Worm (Caenorhabditis elegans) whole organism, early embryonic: ENCODE results near the gene hnd-1.
A peak's percentile ranks its signal among the peaks of the same experiment; 100 is the strongest.

Source experiments
- B0310.2 ChIP-seq: sonication (generic microtip); optimal IDR thresholded peaks from 2 replicates; lab custom pipeline; 2016; ENCODE audit warnings: mild to moderate bottlenecking, missing genetic modification characterization, missing compliant biosample characterization
- F13C5.2 ChIP-seq: sonication (generic microtip); optimal IDR thresholded peaks from 2 replicates; lab custom pipeline; 2017; ENCODE audit warnings: mild to moderate bottlenecking, missing genetic modification characterization, inconsistent platforms, missing compliant biosample characterization
- aly-1 ChIP-seq: sonication (generic microtip); optimal IDR thresholded peaks from 2 replicates; lab custom pipeline; 2016; ENCODE audit warnings: missing genetic modification characterization, missing compliant biosample characterization
- ama-1 ChIP-seq: fragments of 150-350 bp; optimal IDR thresholded peaks from 2 replicates; lab custom pipeline; 2014
- ceh-13 ChIP-seq: fragments of 200-800 bp; sonication (Bioruptor generic); optimal IDR thresholded peaks from 2 replicates; lab custom pipeline; 2018; ENCODE audit warnings: mild to moderate bottlenecking, missing genetic modification characterization, missing compliant biosample characterization
- ceh-36 ChIP-seq: sonication (generic microtip); optimal IDR thresholded peaks from 2 replicates; lab custom pipeline; 2016; ENCODE audit warnings: missing genetic modification characterization, inconsistent platforms, missing compliant biosample characterization
- ets-7 ChIP-seq: sonication (generic microtip); optimal IDR thresholded peaks from 2 replicates; lab custom pipeline; 2016; ENCODE audit warnings: missing genotype, missing genetic modification characterization, missing compliant biosample characterization
- flt-1 ChIP-seq: fragments of 200-800 bp; sonication (Bioruptor generic); IDR thresholded peaks from 2 replicates; pipeline ENCODE4 v1.3.6; 2022; ENCODE audit warnings: missing genetic modification characterization, missing compliant biosample characterization
- hmbx-1 ChIP-seq: sonication (generic microtip); optimal IDR thresholded peaks from 2 replicates; lab custom pipeline; 2016; ENCODE audit warnings: mild to moderate bottlenecking, missing genetic modification characterization, missing compliant biosample characterization
- hmg-4 ChIP-seq: fragments of 200-800 bp; sonication (Bioruptor generic); optimal IDR thresholded peaks from 2 replicates; lab custom pipeline; 2018; ENCODE audit warnings: mild to moderate bottlenecking, missing genetic modification characterization, missing compliant biosample characterization
- hnd-1 ChIP-seq: sonication (generic microtip); optimal IDR thresholded peaks from 2 replicates; lab custom pipeline; 2016; ENCODE audit warnings: missing genetic modification characterization, missing compliant biosample characterization
- pes-1 ChIP-seq: fragments of 200-800 bp; sonication (Bioruptor generic); IDR thresholded peaks from 2 replicates; pipeline ENCODE4 v1.3.6; 2022; ENCODE audit warnings: missing genetic modification reagents, missing genetic modification characterization, missing compliant biosample characterization
- scrt-1 ChIP-seq: fragments of 200-800 bp; sonication (Bioruptor generic); IDR thresholded peaks from 2 replicates; pipeline ENCODE4 v1.3.6; 2022; ENCODE audit warnings: missing genetic modification characterization, missing compliant biosample characterization
- sea-1 ChIP-seq: fragments of 200-800 bp; sonication (Bioruptor generic); conservative IDR thresholded peaks from 2 replicates; pipeline ENCODE4 v1.3.6; 2022; ENCODE audit warnings: missing genetic modification characterization, missing compliant biosample characterization
- tbx-11 ChIP-seq: fragments of 200-800 bp; sonication (Bioruptor generic); IDR thresholded peaks from 2 replicates; pipeline ENCODE4 v1.3.6; 2022; ENCODE audit warnings: missing genetic modification characterization, missing compliant biosample characterization
- tbx-37 ChIP-seq: fragments of 200-800 bp; sonication (Bioruptor generic); conservative IDR thresholded peaks from 2 replicates; pipeline ENCODE4 v1.3.6; 2022; ENCODE audit warnings: missing genetic modification reagents, missing genetic modification characterization, missing compliant biosample characterization
- tra-4 ChIP-seq: sonication (generic microtip); optimal IDR thresholded peaks from 2 replicates; lab custom pipeline; 2017; ENCODE audit warnings: missing genetic modification characterization, missing compliant biosample characterization

hnd-1 gene

DNA sequence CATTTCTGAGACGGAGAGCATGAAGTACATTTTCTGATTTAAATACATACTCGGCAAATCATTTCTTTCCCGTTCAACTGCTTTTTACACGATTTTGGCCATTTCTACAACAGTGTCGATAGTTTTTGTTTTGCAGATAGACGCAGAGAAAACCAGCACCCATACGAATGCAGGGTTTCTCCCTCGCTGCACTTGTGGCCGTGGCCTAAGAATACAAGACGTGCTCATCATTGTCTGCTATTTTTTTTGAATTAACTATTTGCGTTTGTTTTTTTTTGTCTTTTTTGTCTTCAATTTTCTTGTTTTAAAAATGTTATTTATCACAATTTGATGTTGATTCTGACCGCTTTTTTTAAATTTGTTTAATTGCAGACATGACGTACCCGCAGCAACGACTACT, 8.7 kb downstream of the hnd-1 start, which contains the start of gene smcl-1:
Gene smcl-1, plus strand, starts transcription at position 373 of the 400 bp plus-strand sequence.
- TF ChIP-seq ama-1 (lab: Kevin White, UChicago) (no peak), tbx-37 (GFP tag; lab: Robert Waterston, UW) (0 out of 2 replicates have a peak, but pooled peaks have one; percentile 41)

DNA sequence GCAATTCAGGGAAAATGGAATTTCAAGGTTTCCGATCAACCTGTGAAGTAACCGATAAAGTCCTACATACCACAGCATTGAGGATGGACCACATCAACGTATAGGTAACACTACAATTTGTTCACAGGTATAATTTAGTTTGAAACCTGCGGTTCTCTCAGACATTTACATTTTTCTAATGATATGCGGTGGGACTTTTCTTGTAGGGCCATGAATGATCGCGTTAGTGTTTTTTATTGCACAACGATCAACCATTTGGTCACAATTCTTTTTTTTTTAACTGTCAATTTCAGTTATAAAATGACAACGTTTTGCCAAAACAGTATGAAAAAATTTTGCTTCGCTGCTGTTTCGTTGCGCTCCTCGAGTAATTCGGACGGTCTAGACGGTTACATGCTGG, 12.3 kb downstream of the hnd-1 start, which contains the start of gene C44C10.12:
Gene C44C10.12, plus strand, starts transcription at position 301 of the 400 bp plus-strand sequence.
- TF ChIP-seq pes-1 (no peak), B0310.2 (tag; lab: Kevin White, UChicago) (no peak), hnd-1 (tag; lab: Kevin White, UChicago) (no peak), ceh-36 (no peak), flt-1 (GFP tag; lab: Robert Waterston, UW) (no peak), hmg-4 (GFP tag; lab: Kevin White, UChicago) (no peak), tra-4 (tag; lab: Kevin White, UChicago) (no peak), tbx-37 (GFP tag; lab: Robert Waterston, UW) (no peak), hmbx-1 (tag; lab: Kevin White, UChicago) (no peak), aly-1 (tag; lab: Kevin White, UChicago) (no peak), ama-1 (lab: Kevin White, UChicago) (no peak), ets-7 (tag; lab: Kevin White, UChicago) (no peak), ceh-13 (GFP tag; lab: Kevin White, UChicago) (no peak), F13C5.2 (tag; lab: Kevin White, UChicago) (no peak), scrt-1 (GFP tag; lab: Robert Waterston, UW) (no peak), tbx-11 (GFP tag; lab: Robert Waterston, UW) (no peak), sea-1 (no peak)

DNA sequence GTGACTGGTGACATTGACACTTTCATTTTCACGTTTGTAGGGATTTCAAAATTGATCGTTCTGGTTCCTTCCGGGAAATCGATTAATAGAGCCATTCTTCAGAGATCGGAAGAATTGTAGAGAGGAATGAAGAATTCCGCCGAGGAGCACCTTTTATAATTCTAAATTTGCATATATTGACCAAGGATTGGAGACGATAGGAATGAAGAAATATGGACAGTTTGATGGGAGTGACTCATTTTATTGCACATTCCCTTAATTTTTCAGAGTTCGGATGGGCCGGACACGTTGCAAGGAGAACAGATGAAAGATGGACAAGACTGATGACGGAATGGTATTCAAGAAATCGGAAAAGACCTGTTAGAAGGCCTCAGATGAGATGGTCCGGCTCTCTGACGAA, 15.9 kb downstream of the hnd-1 start, which contains the start of gene C44C10.15:
Gene C44C10.15, minus strand, starts transcription at position 101 of the 400 bp plus-strand sequence.
- no peak for TF ChIP-seq ama-1 (lab: Kevin White, UChicago)
- no peak for TF ChIP-seq ceh-36
- TF ChIP-seq hnd-1 (tag; lab: Kevin White, UChicago), result no peak
- no peak for TF ChIP-seq tbx-37 (GFP tag; lab: Robert Waterston, UW)
- TF ChIP-seq hmg-4 (GFP tag; lab: Kevin White, UChicago), result no peak
- no peak for TF ChIP-seq scrt-1 (GFP tag; lab: Robert Waterston, UW)
- no peak for TF ChIP-seq ets-7 (tag; lab: Kevin White, UChicago)
- TF ChIP-seq flt-1 (GFP tag; lab: Robert Waterston, UW), result no peak
- no peak for TF ChIP-seq sea-1
- no peak for TF ChIP-seq tbx-11 (GFP tag; lab: Robert Waterston, UW)
- TF ChIP-seq tra-4 (tag; lab: Kevin White, UChicago), result no peak
- TF ChIP-seq F13C5.2 (tag; lab: Kevin White, UChicago), result no peak
- TF ChIP-seq aly-1 (tag; lab: Kevin White, UChicago), result no peak
- no peak for TF ChIP-seq B0310.2 (tag; lab: Kevin White, UChicago)
- no peak for TF ChIP-seq pes-1
- no peak for TF ChIP-seq hmbx-1 (tag; lab: Kevin White, UChicago)
- TF ChIP-seq ceh-13 (GFP tag; lab: Kevin White, UChicago), result no peak

DNA sequence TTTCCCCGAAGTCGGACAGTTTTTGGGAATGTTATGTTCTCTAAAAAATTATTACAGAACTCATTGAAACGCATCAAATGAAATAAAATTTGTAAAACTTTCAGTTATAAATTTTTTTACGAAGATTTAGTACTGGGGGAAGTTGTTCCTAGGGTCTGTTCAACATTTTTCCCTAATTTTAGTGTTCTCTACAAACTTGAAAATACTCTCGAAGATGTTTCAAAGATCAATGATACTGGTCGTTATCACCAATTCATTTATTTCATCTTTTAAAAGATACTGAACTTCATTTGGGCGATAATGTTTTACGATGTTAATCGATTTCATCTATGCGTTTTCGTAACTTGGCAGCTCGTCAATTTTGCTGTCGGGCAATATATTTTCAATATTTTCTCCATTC, 17.9 kb downstream of the hnd-1 start, which contains the start of gene C44C10.3:
Gene C44C10.3, plus strand, starts transcription at position 301 of the 400 bp plus-strand sequence.
- TF ChIP-seq B0310.2 (tag; lab: Kevin White, UChicago) (no peak), tbx-11 (GFP tag; lab: Robert Waterston, UW) (no peak), F13C5.2 (tag; lab: Kevin White, UChicago) (no peak), tbx-37 (GFP tag; lab: Robert Waterston, UW) (no peak), hnd-1 (tag; lab: Kevin White, UChicago) (no peak), tra-4 (tag; lab: Kevin White, UChicago) (no peak), hmbx-1 (tag; lab: Kevin White, UChicago) (no peak), ceh-36 (no peak), ets-7 (tag; lab: Kevin White, UChicago) (no peak), scrt-1 (GFP tag; lab: Robert Waterston, UW) (no peak)

DNA sequence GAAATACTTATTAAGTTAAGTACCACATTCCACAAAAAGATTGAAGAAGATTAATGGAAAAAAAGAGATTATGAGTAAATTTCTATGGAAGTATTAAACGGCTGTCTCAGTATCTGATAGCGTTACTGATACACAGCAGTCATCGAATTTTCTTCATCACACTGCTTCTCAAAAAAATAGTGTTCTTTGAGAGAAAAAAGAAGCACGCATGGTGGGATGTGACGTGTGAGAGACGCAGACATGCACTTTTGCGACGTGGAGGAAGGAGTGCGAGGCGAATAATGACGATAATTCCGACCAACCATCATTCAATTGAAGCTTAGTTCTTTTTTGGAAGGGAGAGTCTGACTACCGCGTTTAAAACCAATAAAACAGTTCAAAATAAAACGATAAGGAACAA, 25.9 kb downstream of the hnd-1 start, which contains the start of gene C44C10.11:
Gene C44C10.11, minus strand, starts transcription at position 115 of the 400 bp plus-strand sequence.
- TF ChIP-seq hmbx-1 (tag; lab: Kevin White, UChicago), result no peak
- TF ChIP-seq ceh-36, result no peak
- no peak for TF ChIP-seq hnd-1 (tag; lab: Kevin White, UChicago)

DNA sequence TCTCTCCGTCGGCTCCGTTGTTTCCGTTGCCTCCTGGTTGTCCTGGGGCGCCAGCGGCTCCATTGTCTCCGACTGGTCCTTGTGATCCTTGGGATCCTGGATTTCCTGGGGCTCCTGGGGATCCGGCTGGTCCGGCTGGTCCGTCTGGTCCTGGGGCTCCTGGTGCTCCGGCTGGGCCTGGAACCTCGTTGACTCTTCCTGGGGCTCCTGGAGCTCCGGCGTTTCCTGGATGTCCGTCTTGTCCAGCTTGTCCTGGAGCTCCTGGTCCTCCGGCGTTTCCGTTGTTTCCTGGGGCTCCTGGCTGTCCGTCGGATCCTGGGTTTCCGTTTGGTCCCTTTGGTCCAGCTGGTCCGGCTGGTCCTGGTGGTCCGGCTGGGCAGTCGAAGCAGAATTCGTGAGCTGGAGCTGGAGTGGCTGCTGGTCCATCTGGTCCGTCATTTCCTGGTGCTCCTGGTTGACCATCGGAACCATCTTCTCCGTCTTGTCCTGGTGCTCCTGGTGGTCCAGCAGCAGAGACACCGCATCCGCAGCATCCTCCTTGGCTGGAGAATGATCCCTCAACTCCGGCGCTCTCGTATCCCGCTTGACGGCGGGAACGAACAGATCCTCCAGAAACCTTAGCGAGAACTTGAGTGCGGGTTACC, 27.2 kb downstream of the hnd-1 start:
- TF ChIP-seq F13C5.2 (tag; lab: Kevin White, UChicago), result no peak
- TF ChIP-seq hnd-1 (tag; lab: Kevin White, UChicago), result no peak
- no peak for TF ChIP-seq pes-1
- no peak for TF ChIP-seq B0310.2 (tag; lab: Kevin White, UChicago)
- no peak for TF ChIP-seq ceh-36
- TF ChIP-seq tra-4 (tag; lab: Kevin White, UChicago), result no peak
- no peak for TF ChIP-seq tbx-37 (GFP tag; lab: Robert Waterston, UW)
- TF ChIP-seq sea-1, result no peak

DNA sequence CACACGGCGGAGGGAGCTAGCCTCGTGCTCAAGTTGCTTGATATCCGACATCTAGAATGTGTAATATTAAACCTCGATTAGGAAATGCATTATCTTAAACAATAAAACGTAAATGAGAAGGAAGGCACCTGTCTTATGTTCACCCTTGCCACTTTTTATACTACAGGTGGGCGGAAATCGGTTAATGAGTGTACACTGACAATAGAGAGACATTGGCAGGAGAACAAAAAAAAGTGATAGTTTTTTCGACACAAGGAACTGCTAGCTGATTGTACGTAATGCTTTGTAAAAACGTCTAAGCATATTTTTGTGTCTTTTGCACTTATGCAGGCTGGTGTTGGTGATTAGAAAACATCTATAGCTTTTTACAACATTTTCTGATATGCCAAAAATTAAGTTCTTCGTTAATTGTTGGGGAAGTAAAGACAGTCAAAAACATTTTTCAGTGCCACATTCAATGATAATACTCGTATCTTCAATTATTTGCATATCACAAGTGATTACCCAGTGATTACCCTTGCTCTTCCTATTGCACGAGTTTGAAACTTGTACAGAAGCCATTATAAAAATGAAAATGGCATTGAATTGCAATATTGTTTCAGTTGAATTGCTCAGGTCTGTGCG, 28.0 kb downstream of the hnd-1 start, which contains the start of gene col-180:
Gene col-180, minus strand, starts transcription at position 51 of the 624 bp plus-strand sequence.
- TF ChIP-seq tbx-37 (GFP tag; lab: Robert Waterston, UW) (no peak), tra-4 (tag; lab: Kevin White, UChicago) (no peak), ceh-13 (GFP tag; lab: Kevin White, UChicago) (no peak), sea-1 (no peak), F13C5.2 (tag; lab: Kevin White, UChicago) (no peak), ets-7 (tag; lab: Kevin White, UChicago) (no peak)
